Fruit fly (Drosophila melanogaster) whole organism, embryonic: ENCODE results near the gene Top3beta.

Experiments
- Ada2b ChIP-seq: fragments of 200-800 bp; sonication (Bioruptor generic); IDR thresholded peaks from 2 replicates; pipeline ENCODE4 v1.3.6; 2022; ENCODE audit warnings: missing biosample characterization, missing genetic modification characterization
- B-H1 ChIP-seq: fragments of 200-800 bp; sonication (Bioruptor generic); IDR thresholded peaks from 3 replicates; pipeline ENCODE4 v1.3.6; 2022; ENCODE audit warnings: missing biosample characterization, missing genetic modification characterization
- CG11093 ChIP-seq: fragments of 200-800 bp; sonication (Bioruptor generic); IDR thresholded peaks from 3 replicates; pipeline ENCODE4 v1.3.6; 2022; ENCODE audit warnings: missing biosample characterization, missing genetic modification characterization
- CG12071 ChIP-seq: fragments of 200-800 bp; sonication (Bioruptor generic); optimal IDR thresholded peaks from 3 replicates; lab custom pipeline; 2018; ENCODE audit warnings: missing biosample characterization, mild to moderate bottlenecking, missing genetic modification characterization
- CG14710 ChIP-seq: fragments of 200-800 bp; sonication (Bioruptor generic); optimal IDR thresholded peaks from 3 replicates; lab custom pipeline; 2019; ENCODE audit warnings: missing biosample characterization, mild to moderate bottlenecking, missing genetic modification characterization, moderate library complexity
- CG2120 ChIP-seq: fragments of 200-800 bp; sonication (Bioruptor generic); optimal IDR thresholded peaks from 3 replicates; lab custom pipeline; 2016; ENCODE audit warnings: missing biosample characterization, missing genetic modification characterization
- CG30431 ChIP-seq: fragments of 200-800 bp; sonication (Bioruptor generic); optimal IDR thresholded peaks from 2 replicates; lab custom pipeline; 2017; ENCODE audit warnings: missing biosample characterization, missing genetic modification characterization
- CG33213 ChIP-seq: fragments of 200-800 bp; sonication (Bioruptor generic); optimal IDR thresholded peaks from 3 replicates; lab custom pipeline; 2016; ENCODE audit warnings: missing biosample characterization, missing genetic modification characterization
- CG34376 ChIP-seq: fragments of 200-800 bp; sonication (Bioruptor generic); optimal IDR thresholded peaks from 2 replicates; lab custom pipeline; 2018; ENCODE audit warnings: missing biosample characterization, mild to moderate bottlenecking, missing genetic modification characterization
- CG6791 ChIP-seq: fragments of 200-800 bp; sonication (Bioruptor generic); IDR thresholded peaks from 3 replicates; pipeline ENCODE4 v1.3.6; 2022; ENCODE audit warnings: missing biosample characterization, missing genetic modification characterization; ENCODE audit not compliant: partially characterized antibody
- CG8290 ChIP-seq, 3 experiments: fragments of 200-800 bp; sonication (Bioruptor generic); optimal IDR thresholded peaks; 2 replicates each; lab custom pipeline; 2016 to 2019; ENCODE audit warnings: missing biosample characterization in 3 of 3, missing genetic modification characterization in 3 of 3, mild to moderate bottlenecking in 2 of 3, moderate library complexity in 1 of 3
- CG8359 ChIP-seq: fragments of 200-800 bp; sonication (Bioruptor generic); optimal IDR thresholded peaks from 2 replicates; lab custom pipeline; 2017; ENCODE audit warnings: missing biosample characterization, mild to moderate bottlenecking, missing genetic modification characterization, borderline replicate concordance
- CG9215 ChIP-seq: fragments of 200-800 bp; sonication (Bioruptor generic); IDR thresholded peaks from 2 replicates; pipeline ENCODE4 v1.3.6; 2022; ENCODE audit warnings: missing biosample characterization, missing genetic modification characterization
- CG9876 ChIP-seq: fragments of 200-800 bp; sonication (Bioruptor generic); optimal IDR thresholded peaks from 2 replicates; lab custom pipeline; 2016; ENCODE audit warnings: missing biosample characterization, missing genetic modification characterization
- CkIIα-i1 ChIP-seq: fragments of 200-800 bp; sonication (Bioruptor generic); IDR thresholded peaks from 2 replicates; pipeline ENCODE4 v1.3.6; 2022; ENCODE audit warnings: missing biosample characterization, missing genetic modification characterization
- Deaf1 ChIP-seq: fragments of 200-800 bp; optimal IDR thresholded peaks from 3 replicates; lab custom pipeline; 2019; ENCODE audit warnings: missing biosample characterization, mild to moderate bottlenecking, missing genetic modification characterization, moderate library complexity
- Dip2 ChIP-seq: fragments of 200-800 bp; sonication (Bioruptor generic); IDR thresholded peaks from 2 replicates; pipeline ENCODE4 v1.3.6; 2022; ENCODE audit warnings: missing biosample characterization, missing genetic modification characterization
- Ets65A ChIP-seq: fragments of 200-800 bp; sonication (Bioruptor generic); peaks from one replicate; lab custom pipeline; 2016; ENCODE audit warnings: missing biosample characterization, missing genetic modification characterization
- Jarid2 ChIP-seq: fragments of 200-800 bp; sonication (Bioruptor generic); optimal IDR thresholded peaks from 3 replicates; lab custom pipeline; 2017; ENCODE audit warnings: mild to moderate bottlenecking, missing biosample characterization, missing genetic modification reagents, missing genetic modification characterization
- Lpt ChIP-seq: fragments of >200 bp; optimal IDR thresholded peaks from 2 replicates; lab custom pipeline; 2018; ENCODE audit warnings: missing biosample characterization, missing genetic modification characterization
- NFAT ChIP-seq: fragments of 200-800 bp; sonication (Bioruptor generic); IDR thresholded peaks from 2 replicates; pipeline ENCODE4 v1.3.6; 2022; ENCODE audit warnings: missing biosample characterization, missing genetic modification characterization
- Pdp1 ChIP-seq, 2 experiments: fragments of 200-800 bp; sonication (Bioruptor generic); optimal IDR thresholded peaks; 3 replicates each; lab custom pipeline; 2016; ENCODE audit warnings: missing biosample characterization in 2 of 2, missing genetic modification characterization in 2 of 2, mild to moderate bottlenecking in 1 of 2, moderate library complexity in 1 of 2
- Sry-δ ChIP-seq: fragments of 200-800 bp; sonication (Bioruptor generic); optimal IDR thresholded peaks from 2 replicates; lab custom pipeline; 2016; ENCODE audit warnings: missing biosample characterization, missing genetic modification characterization
- Stat92E ChIP-seq, 3 experiments: fragments of >200 bp in 2 of 3; fragments of 200-800 bp in 1 of 3; sonication (Bioruptor generic) in 1 of 3; optimal IDR thresholded peaks; 2 replicates each; lab custom pipeline; 2017 to 2019; ENCODE audit warnings: missing biosample characterization in 3 of 3, missing genetic modification characterization in 3 of 3, mild to moderate bottlenecking in 1 of 3, moderate library complexity in 1 of 3
- Taf1 ChIP-seq: fragments of 200-800 bp; sonication (Bioruptor generic); IDR thresholded peaks from 2 replicates; pipeline ENCODE4 v1.3.6; 2022; ENCODE audit warnings: missing biosample characterization, missing genetic modification characterization
- Tbp ChIP-seq: fragments of >200 bp; optimal IDR thresholded peaks from 2 replicates; lab custom pipeline; 2018; ENCODE audit warnings: missing biosample characterization, missing genetic modification characterization
- Trl ChIP-seq, 3 experiments: fragments of >200 bp in 2 of 3; fragments of 200-800 bp in 1 of 3; sonication (Bioruptor generic) in 1 of 3; optimal IDR thresholded peaks; 2 replicates in 1 of 3; 3 replicates in 2 of 3; lab custom pipeline; 2016 to 2017; ENCODE audit warnings: missing biosample characterization in 1 of 3, missing genetic modification characterization in 1 of 3
- bbx ChIP-seq: fragments of 200-800 bp; sonication (Bioruptor generic); IDR thresholded peaks from 2 replicates; pipeline ENCODE4 v1.3.6; 2022; ENCODE audit warnings: missing biosample characterization, missing genetic modification characterization; ENCODE audit not compliant: partially characterized antibody
- br ChIP-seq: fragments of >200 bp; optimal IDR thresholded peaks from 2 replicates; lab custom pipeline; 2017
- cad ChIP-seq: fragments of >200 bp; optimal IDR thresholded peaks from 2 replicates; lab custom pipeline; 2017; ENCODE audit warnings: missing biosample characterization, missing genetic modification characterization
- cwo ChIP-seq: fragments of 200-800 bp; sonication (Bioruptor generic); optimal IDR thresholded peaks from 3 replicates; lab custom pipeline; 2017; ENCODE audit warnings: missing biosample characterization, missing genetic modification characterization, mild to moderate bottlenecking, moderate library complexity, missing genetic modification reagents
- danr ChIP-seq: fragments of 200-800 bp; sonication (Bioruptor generic); IDR thresholded peaks from 2 replicates; pipeline ENCODE4 v1.3.6; 2022; ENCODE audit warnings: missing biosample characterization, missing genetic modification characterization
- dati ChIP-seq: fragments of 200-800 bp; sonication (Bioruptor generic); IDR thresholded peaks from 2 replicates; pipeline ENCODE4 v1.3.6; 2022; ENCODE audit warnings: missing biosample characterization, missing genetic modification characterization
- emc ChIP-seq: fragments of 200-800 bp; sonication (Bioruptor generic); optimal IDR thresholded peaks from 2 replicates; lab custom pipeline; 2016; ENCODE audit warnings: missing biosample characterization, missing genetic modification characterization
- ems ChIP-seq: fragments of 200-800 bp; sonication (Bioruptor generic); optimal IDR thresholded peaks from 3 replicates; lab custom pipeline; 2016; ENCODE audit warnings: missing biosample characterization, missing genetic modification characterization
- en ChIP-seq: fragments of 200-800 bp; sonication (Bioruptor generic); optimal IDR thresholded peaks from 2 replicates; lab custom pipeline; 2016; ENCODE audit warnings: missing biosample characterization, missing genetic modification characterization
- fd64A ChIP-seq: fragments of 200-800 bp; sonication (Bioruptor generic); optimal IDR thresholded peaks from 3 replicates; lab custom pipeline; 2018; ENCODE audit warnings: missing biosample characterization, mild to moderate bottlenecking, missing genetic modification characterization
- fru ChIP-seq: fragments of >200 bp; optimal IDR thresholded peaks from 2 replicates; lab custom pipeline; 2017
- hkb ChIP-seq, 2 experiments: fragments of 200-800 bp in 1 of 2; fragments of >200 bp in 1 of 2; sonication (Bioruptor generic) in 1 of 2; IDR thresholded peaks in 1 of 2; optimal IDR thresholded peaks in 1 of 2; 2 replicates each; pipeline versions ENCODE4 v1.3.6 to Lab custom; 2017 to 2022; ENCODE audit warnings: missing biosample characterization in 1 of 2, missing genetic modification characterization in 1 of 2
- jigr1 ChIP-seq: fragments of 200-800 bp; sonication (Bioruptor generic); IDR thresholded peaks from 3 replicates; pipeline ENCODE4 v1.3.6; 2022; ENCODE audit warnings: missing biosample characterization, missing genetic modification characterization
- kay ChIP-seq: fragments of 200-800 bp; sonication (Bioruptor generic); optimal IDR thresholded peaks from 2 replicates; lab custom pipeline; 2016; ENCODE audit warnings: missing biosample characterization, missing genetic modification characterization
- ken ChIP-seq: fragments of 200-800 bp; sonication (Bioruptor generic); IDR thresholded peaks from 3 replicates; pipeline ENCODE4 v1.3.6; 2022; ENCODE audit warnings: missing biosample characterization, missing genetic modification characterization
- nom ChIP-seq: fragments of 200-800 bp; sonication (Bioruptor generic); optimal IDR thresholded peaks from 2 replicates; lab custom pipeline; 2017; ENCODE audit warnings: missing biosample characterization, missing genetic modification characterization, mild to moderate bottlenecking, moderate library complexity, missing genetic modification reagents
- psq ChIP-seq: fragments of 200-800 bp; sonication (Bioruptor generic); optimal IDR thresholded peaks from 2 replicates; lab custom pipeline; 2017; ENCODE audit warnings: missing biosample characterization, missing genetic modification characterization
- salm ChIP-seq: fragments of 200-800 bp; sonication (Bioruptor generic); optimal IDR thresholded peaks from 2 replicates; lab custom pipeline; 2018; ENCODE audit warnings: missing biosample characterization, mild to moderate bottlenecking, missing genetic modification characterization
- sqz ChIP-seq: fragments of 200-800 bp; sonication (Bioruptor generic); optimal IDR thresholded peaks from 3 replicates; lab custom pipeline; 2018; ENCODE audit warnings: missing biosample characterization, mild to moderate bottlenecking, missing genetic modification characterization
- sr ChIP-seq: fragments of 200-800 bp; sonication (Bioruptor generic); IDR thresholded peaks from 3 replicates; pipeline ENCODE4 v1.3.6; 2022; ENCODE audit warnings: missing biosample characterization, missing genetic modification characterization
- tio ChIP-seq: fragments of 200-800 bp; sonication (Bioruptor generic); optimal IDR thresholded peaks from 2 replicates; lab custom pipeline; 2017; ENCODE audit warnings: missing biosample characterization, missing genetic modification characterization, inconsistent platforms
- tna ChIP-seq: fragments of 200-800 bp; sonication (Bioruptor generic); IDR thresholded peaks from 2 replicates; pipeline ENCODE4 v1.3.6; 2022; ENCODE audit warnings: missing biosample characterization, missing genetic modification characterization; ENCODE audit not compliant: partially characterized antibody
- usp ChIP-seq: fragments of >200 bp; optimal IDR thresholded peaks from 2 replicates; lab custom pipeline; 2017; ENCODE audit warnings: missing biosample characterization, missing genetic modification characterization
- wek ChIP-seq: fragments of 200-800 bp; sonication (Bioruptor generic); optimal IDR thresholded peaks from 3 replicates; lab custom pipeline; 2018; ENCODE audit warnings: missing biosample characterization, mild to moderate bottlenecking, missing genetic modification characterization, moderate library complexity

Top3beta gene

dm6 chrX:6287842-6288241 is at the start of gene Top3beta, which contains the start of gene wuho:
Gene Top3beta (minus strand): TSS chrX:6287990.
Gene wuho (plus strand): TSS chrX:6288100.
- TF ChIP-seq CG6791 (GFP tag; lab: Robert Waterston, UW) (peak; percentile 79), nom (peak; percentile 19), CG12071 (GFP tag; lab: Kevin White, UChicago) (no peak), sr (no peak), emc (no peak), CG9215 (GFP tag; lab: Robert Waterston, UW) (no peak), br (no peak), sqz (GFP tag; lab: Kevin White, UChicago) (no peak), salm (peak; percentile 10), Dip2 (GFP tag; lab: Robert Waterston, UW) (no peak), wek (GFP tag; lab: Kevin White, UChicago) (peak; percentile 81), tio (GFP tag; lab: Kevin White, UChicago) (no peak), Pdp1 (GFP tag; optimal IDR thresholded peaks at IDR 0.05; lab: Kevin White, UChicago) (peak; percentile 47 to 82), ken (no peak), CG34376 (GFP tag; lab: Kevin White, UChicago) (peak; percentile 47), dati (GFP tag; lab: Robert Waterston, UW) (no peak), ems (GFP tag; lab: Kevin White, UChicago) (peak; percentile 43), Stat92E (GFP tag; optimal IDR thresholded peaks at IDR 0.05; lab: Kevin White, UChicago) (peak in 1 of 3 experiments; percentile 73), CG8290 (GFP tag; optimal IDR thresholded peaks at IDR 0.05; lab: Kevin White, UChicago) (peak; percentile 45), CG8290 (tag; optimal IDR thresholded peaks at IDR 0.05; lab: Kevin White, UChicago) (peak; percentile 2 to 90), jigr1 (GFP tag; lab: Robert Waterston, UW) (no peak), Taf1 (GFP tag; lab: Robert Waterston, UW) (no peak), Ets65A (GFP tag; lab: Kevin White, UChicago) (peak; percentile 90), danr (no peak), bbx (peak; percentile 79), cad (GFP tag; lab: Kevin White, UChicago) (no peak), CG8359 (GFP tag; lab: Kevin White, UChicago) (no peak), CG9876 (GFP tag; lab: Kevin White, UChicago) (peak; percentile 15), Sry-δ (GFP tag; lab: Kevin White, UChicago) (peak; percentile 83), Jarid2 (GFP tag; lab: Kevin White, UChicago) (no peak), tna (GFP tag; lab: Robert Waterston, UW) (peak; percentile 80), Lpt (GFP tag; lab: Kevin White, UChicago) (no peak), Tbp (GFP tag; lab: Kevin White, UChicago) (no peak), CG2120 (peak; percentile 57), fd64A (GFP tag; lab: Kevin White, UChicago) (no peak), B-H1 (GFP tag; lab: Robert Waterston, UW) (no peak), fru (lab: Kevin White, UChicago) (no peak), CG11093 (no peak), CG33213 (GFP tag; lab: Kevin White, UChicago) (peak; percentile 81), CG14710 (tag; lab: Kevin White, UChicago) (peak; percentile 74), psq (GFP tag; lab: Kevin White, UChicago) (no peak), Ada2b (GFP tag; lab: Robert Waterston, UW) (no peak), CkIIα-i1 (GFP tag; lab: Robert Waterston, UW) (no peak), usp (GFP tag; lab: Kevin White, UChicago) (no peak), en (no peak), kay (peak; percentile 29), NFAT (GFP tag; lab: Robert Waterston, UW) (0 out of 2 replicates have a peak, but pooled peaks have one; percentile 20), cwo (GFP tag; lab: Kevin White, UChicago) (no peak), Trl (optimal IDR thresholded peaks at IDR 0.05; lab: Kevin White, UChicago) (no peak), Trl (GFP tag; optimal IDR thresholded peaks at IDR 0.05; lab: Kevin White, UChicago) (peak; percentile 58), CG30431 (GFP tag; lab: Kevin White, UChicago) (no peak), hkb (optimal IDR thresholded peaks at IDR 0.05; lab: Kevin White, UChicago) (no peak), hkb (GFP tag; IDR thresholded peaks at IDR 0.05; lab: Robert Waterston, UW) (no peak), Deaf1 (tag; lab: Kevin White, UChicago) (peak; percentile 65)
